Worm (Caenorhabditis elegans) whole organism, L4 larva: ENCODE data around the gene T24E12.12.

Source experiments
- F26F4.8 ChIP-seq: fragments of 200-800 bp; sonication (Bioruptor generic); conservative IDR thresholded peaks from 2 replicates; pipeline ENCODE4 v1.3.6; 2022; ENCODE audit warnings: missing genetic modification characterization, missing compliant biosample characterization
- F37D6.2 ChIP-seq: sonication (generic microtip); optimal IDR thresholded peaks from 2 replicates; lab custom pipeline; 2016; ENCODE audit warnings: mild to moderate bottlenecking, missing genetic modification characterization, missing compliant biosample characterization
- F49E8.2 ChIP-seq: sonication (generic microtip); optimal IDR thresholded peaks from 2 replicates; lab custom pipeline; 2016; ENCODE audit warnings: missing compliant biosample characterization, mild to moderate bottlenecking, missing genetic modification characterization, borderline replicate concordance
- R02D3.7 ChIP-seq: fragments of 150-350 bp; sonication (generic microtip); optimal IDR thresholded peaks from 3 replicates; lab custom pipeline; 2014; ENCODE audit warnings: missing biosample characterization, missing genetic modification characterization
- T26A8.4 ChIP-seq: fragments of 200-800 bp; sonication (Bioruptor generic); IDR thresholded peaks from 2 replicates; pipeline ENCODE4 v1.3.6; 2022; ENCODE audit warnings: missing genetic modification characterization, missing compliant biosample characterization
- Y105C5A.15 ChIP-seq: fragments of 200-800 bp; sonication (Bioruptor generic); IDR thresholded peaks from 2 replicates; pipeline ENCODE4 v1.3.6; 2022; ENCODE audit warnings: missing genetic modification characterization, missing compliant biosample characterization
- Y5F2A.4 ChIP-seq: fragments of 200-800 bp; sonication (Bioruptor generic); optimal IDR thresholded peaks from 2 replicates; lab custom pipeline; 2018; ENCODE audit warnings: mild to moderate bottlenecking, missing genetic modification characterization, missing compliant biosample characterization
- Y75B8A.6 ChIP-seq: fragments of 200-800 bp; sonication (Bioruptor generic); IDR thresholded peaks from 2 replicates; pipeline ENCODE4 v1.3.6; 2022; ENCODE audit warnings: missing genetic modification reagents, missing genetic modification characterization, missing compliant biosample characterization
- ama-1 ChIP-seq: fragments of 150-350 bp; optimal IDR thresholded peaks from 2 replicates; lab custom pipeline; 2014; ENCODE audit warnings: inconsistent platforms, mixed read lengths
- ceh-28 ChIP-seq: fragments of 150-350 bp; optimal IDR thresholded peaks from 2 replicates; lab custom pipeline; 2014; ENCODE audit warnings: missing biosample characterization, missing genetic modification reagents, missing genetic modification characterization
- ceh-32 ChIP-seq: sonication (generic microtip); optimal IDR thresholded peaks from 2 replicates; lab custom pipeline; 2016; ENCODE audit warnings: mild to moderate bottlenecking, missing genetic modification characterization, missing compliant biosample characterization; ENCODE audit not compliant: poor library complexity
- ceh-44 ChIP-seq: fragments of 200-800 bp; sonication (Bioruptor generic); IDR thresholded peaks from 2 replicates; pipeline ENCODE4 v1.3.6; 2022; ENCODE audit warnings: missing genetic modification reagents, missing genetic modification characterization, missing compliant biosample characterization
- ceh-62 ChIP-seq: sonication (generic microtip); optimal IDR thresholded peaks from 2 replicates; lab custom pipeline; 2017; ENCODE audit warnings: missing biosample characterization, missing genetic modification characterization
- dmd-6 ChIP-seq: fragments of 200-800 bp; sonication (Bioruptor generic); IDR thresholded peaks from 2 replicates; pipeline ENCODE4 v1.3.6; 2022; ENCODE audit warnings: missing genetic modification reagents, missing genetic modification characterization, missing compliant biosample characterization
- duxl-1 ChIP-seq: sonication (generic microtip); optimal IDR thresholded peaks from 2 replicates; lab custom pipeline; 2016; ENCODE audit warnings: mild to moderate bottlenecking, missing genetic modification characterization, moderate library complexity, missing compliant biosample characterization; ENCODE audit not compliant: poor library complexity
- dve-1 ChIP-seq: sonication (generic microtip); optimal IDR thresholded peaks from 2 replicates; lab custom pipeline; 2017; ENCODE audit warnings: antibody characterized with exemption, mild to moderate bottlenecking, missing genetic modification characterization, missing compliant biosample characterization; ENCODE audit not compliant: insufficient read depth
- lim-7 ChIP-seq: fragments of 200-800 bp; sonication (Bioruptor generic); IDR thresholded peaks from 2 replicates; pipeline ENCODE4 v1.3.6; 2022; ENCODE audit warnings: missing genetic modification characterization, missing compliant biosample characterization
- lin-1 ChIP-seq: fragments of 200-800 bp; sonication (Bioruptor generic); IDR thresholded peaks from 2 replicates; pipeline ENCODE4 v1.3.6; 2022; ENCODE audit warnings: missing genetic modification reagents, missing genetic modification characterization, missing compliant biosample characterization
- lin-13 ChIP-seq: fragments of 150-350 bp; optimal IDR thresholded peaks from 2 replicates; lab custom pipeline; 2014; ENCODE audit warnings: missing biosample characterization, missing genetic modification reagents, missing genetic modification characterization
- lin-15B ChIP-seq: fragments of 150-350 bp; sonication (generic microtip); optimal IDR thresholded peaks from 3 replicates; lab custom pipeline; 2014; ENCODE audit warnings: missing biosample characterization, missing genetic modification characterization
- lin-29 ChIP-seq: fragments of 200-800 bp; sonication (Bioruptor generic); IDR thresholded peaks from 2 replicates; pipeline ENCODE4 v1.3.6; 2022; ENCODE audit warnings: missing genetic modification reagents, missing genetic modification characterization, missing compliant biosample characterization
- lsy-2 ChIP-seq, 2 experiments: fragments of 150-350 bp in 1 of 2; sonication (generic microtip) in 1 of 2; optimal IDR thresholded peaks; 2 replicates each; lab custom pipeline; 2014 to 2017; ENCODE audit warnings: missing biosample characterization in 2 of 2, missing genetic modification characterization in 2 of 2
- madf-5 ChIP-seq, 2 experiments: fragments of 200-800 bp; sonication (Bioruptor generic); IDR thresholded peaks; 2 replicates each; pipeline ENCODE4 v1.3.6; 2022; ENCODE audit warnings: missing compliant biosample characterization in 2 of 2, missing genetic modification characterization in 2 of 2
- mdl-1 ChIP-seq, 2 experiments: fragments of 150-350 bp in 1 of 2; sonication (generic microtip) in 1 of 2; optimal IDR thresholded peaks; 2 replicates each; lab custom pipeline; 2014 to 2017; ENCODE audit warnings: missing biosample characterization in 2 of 2, missing genetic modification characterization in 2 of 2
- mes-2 ChIP-seq: sonication (generic microtip); optimal IDR thresholded peaks from 2 replicates; lab custom pipeline; 2016; ENCODE audit warnings: missing genotype, mild to moderate bottlenecking, missing genetic modification characterization, missing compliant biosample characterization; ENCODE audit not compliant: poor library complexity, severe bottlenecking
- mxl-3 ChIP-seq: fragments of 200-800 bp; sonication (Bioruptor generic); optimal IDR thresholded peaks from 2 replicates; lab custom pipeline; 2018; ENCODE audit warnings: mild to moderate bottlenecking, missing genetic modification characterization, missing compliant biosample characterization
- nhr-111 ChIP-seq: fragments of 200-800 bp; sonication (Bioruptor generic); optimal IDR thresholded peaks from 2 replicates; lab custom pipeline; 2018; ENCODE audit warnings: mild to moderate bottlenecking, missing genetic modification characterization, missing compliant biosample characterization
- nhr-25 ChIP-seq: sonication (generic microtip); optimal IDR thresholded peaks from 2 replicates; lab custom pipeline; 2017; ENCODE audit warnings: missing genetic modification characterization, mild to moderate bottlenecking, missing compliant biosample characterization, antibody characterized with exemption, moderate library complexity, borderline replicate concordance; ENCODE audit not compliant: insufficient read depth
- nhr-41 ChIP-seq: fragments of 200-800 bp; sonication (Bioruptor generic); IDR thresholded peaks from 2 replicates; pipeline ENCODE4 v1.3.6; 2022; ENCODE audit warnings: missing genetic modification reagents, missing genetic modification characterization, missing compliant biosample characterization
- nhr-77 ChIP-seq: fragments of 150-350 bp; optimal IDR thresholded peaks from 2 replicates; lab custom pipeline; 2014; ENCODE audit warnings: missing biosample characterization, missing genetic modification characterization
- rbr-2 ChIP-seq: sonication (generic microtip); optimal IDR thresholded peaks from 2 replicates; lab custom pipeline; 2016; ENCODE audit warnings: missing genotype, missing genetic modification characterization, missing compliant biosample characterization
- sdz-12 ChIP-seq: fragments of 200-800 bp; sonication (Bioruptor generic); optimal IDR thresholded peaks from 2 replicates; lab custom pipeline; 2018; ENCODE audit warnings: mild to moderate bottlenecking, missing genetic modification characterization, missing compliant biosample characterization
- set-16 ChIP-seq: fragments of 200-800 bp; sonication (Bioruptor generic); IDR thresholded peaks from 2 replicates; pipeline ENCODE4 v1.3.6; 2022; ENCODE audit warnings: missing genetic modification reagents, missing genetic modification characterization, missing compliant biosample characterization
- skn-1 ChIP-seq: fragments of 150-350 bp; optimal IDR thresholded peaks from 2 replicates; lab custom pipeline; 2014; ENCODE audit warnings: missing biosample characterization, missing genetic modification characterization
- snpc-1.2 ChIP-seq: fragments of 200-800 bp; sonication (Bioruptor generic); IDR thresholded peaks from 2 replicates; pipeline ENCODE4 v1.3.6; 2022; ENCODE audit warnings: missing genetic modification reagents, missing genetic modification characterization, missing compliant biosample characterization
- spr-3 ChIP-seq: fragments of 200-800 bp; sonication (Bioruptor generic); optimal IDR thresholded peaks from 2 replicates; lab custom pipeline; 2018; ENCODE audit warnings: mild to moderate bottlenecking, missing genetic modification characterization, missing compliant biosample characterization
- tag-97 ChIP-seq: fragments of 200-800 bp; sonication (Bioruptor generic); IDR thresholded peaks from 2 replicates; pipeline ENCODE4 v1.3.6; 2022; ENCODE audit warnings: missing genetic modification characterization, missing compliant biosample characterization
- unc-130 ChIP-seq: sonication (generic microtip); optimal IDR thresholded peaks from 2 replicates; lab custom pipeline; 2016; ENCODE audit warnings: missing genetic modification reagents, missing genetic modification characterization, missing compliant biosample characterization
- vab-7 ChIP-seq: fragments of 200-800 bp; sonication (Bioruptor generic); IDR thresholded peaks from 2 replicates; pipeline ENCODE4 v1.3.6; 2022; ENCODE audit warnings: missing genetic modification reagents, missing genetic modification characterization, missing compliant biosample characterization
- zag-1 ChIP-seq: fragments of 150-350 bp; optimal IDR thresholded peaks from 2 replicates; lab custom pipeline; 2014; ENCODE audit warnings: missing biosample characterization, missing genetic modification characterization
- zfp-2 ChIP-seq: sonication (generic microtip); optimal IDR thresholded peaks from 2 replicates; lab custom pipeline; 2016; ENCODE audit warnings: mild to moderate bottlenecking, missing genetic modification characterization, missing compliant biosample characterization
- zip-11 ChIP-seq: fragments of 200-800 bp; sonication (Bioruptor generic); IDR thresholded peaks from 2 replicates; pipeline ENCODE4 v1.3.6; 2022; ENCODE audit warnings: missing genetic modification characterization, missing compliant biosample characterization
- zip-2 ChIP-seq: fragments of 150-350 bp; optimal IDR thresholded peaks from 2 replicates; lab custom pipeline; 2014; ENCODE audit warnings: missing biosample characterization, missing genetic modification characterization

The T24E12.12 gene

ce11 chrII:3759010-3759409 lies at the start of gene T24E12.12:
T24E12.12 (plus strand) TSS chrII:3759290.
- TF ChIP-seq zfp-2 (tag; lab: Kevin White, UChicago) (no peak), snpc-1.2 (GFP tag; lab: Robert Waterston, UW) (no peak), mes-2 (tag; lab: Kevin White, UChicago) (no peak), F26F4.8 (no peak), zag-1 (tag; lab: Kevin White, UChicago) (no peak), sdz-12 (GFP tag; lab: Kevin White, UChicago) (no peak), nhr-77 (no peak)
- TF ChIP-seq, all 104 proteins: peak for 0

DNA sequence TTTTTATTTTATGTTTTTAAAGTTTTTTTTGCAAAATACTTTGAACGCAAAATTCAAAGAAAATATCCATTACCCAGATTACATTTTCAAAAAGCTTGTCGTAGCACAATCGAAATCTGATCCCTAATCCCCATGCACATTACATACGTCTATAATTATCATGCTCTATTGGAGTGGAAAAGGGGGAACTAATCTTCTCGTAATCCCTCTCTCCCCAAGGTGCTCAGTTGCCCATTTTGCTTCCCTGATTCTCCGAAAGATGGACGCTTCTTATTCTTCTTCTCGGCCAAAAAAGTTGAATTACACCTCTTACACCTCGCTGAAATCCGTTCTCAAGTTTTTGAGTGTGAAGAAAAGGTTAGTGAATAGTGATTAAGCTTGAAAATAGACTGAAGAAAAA lies 48.0 kb upstream of the T24E12.12 start, which contains the start of gene fbxc-53:
Gene fbxc-53, plus strand, starts transcription at position 245 of the 400 bp plus-strand sequence.
- TF ChIP-seq F49E8.2 (tag; lab: Kevin White, UChicago) (no peak), Y105C5A.15 (GFP tag; lab: Robert Waterston, UW) (no peak), nhr-25 (tag; lab: Kevin White, UChicago) (no peak), zip-2 (tag; lab: Kevin White, UChicago) (no peak), ceh-62 (tag; lab: Kevin White, UChicago) (no peak), tag-97 (GFP tag; lab: Robert Waterston, UW) (no peak), skn-1 (tag; lab: Kevin White, UChicago) (no peak), zip-11 (no peak)

DNA sequence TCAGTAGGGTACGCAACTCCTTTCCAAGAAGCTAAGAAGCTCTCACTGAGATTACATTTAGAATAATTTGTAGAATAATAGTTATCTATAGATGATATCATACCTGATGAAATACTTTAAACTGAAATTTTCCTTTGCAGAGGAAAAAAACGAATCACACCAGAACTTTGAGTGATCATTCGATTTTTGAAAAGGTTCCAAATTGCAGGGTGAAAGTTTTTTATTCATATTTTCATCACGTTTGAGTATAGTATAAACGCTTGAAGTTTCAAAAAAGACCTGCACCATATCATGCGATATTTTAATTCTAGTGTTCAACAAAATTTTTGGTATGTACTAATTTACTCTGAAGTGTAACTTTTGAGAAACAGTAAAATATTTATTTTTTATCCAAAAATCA lies 44.5 kb upstream of the T24E12.12 start, which contains the start of gene srh-100:
Gene srh-100, minus strand, starts transcription at position 101 of the 400 bp plus-strand sequence.
- no peak for TF ChIP-seq nhr-25 (tag; lab: Kevin White, UChicago)
- TF ChIP-seq Y5F2A.4 (GFP tag; lab: Kevin White, UChicago), result no peak
- no peak for TF ChIP-seq Y75B8A.6 (GFP tag; lab: Robert Waterston, UW)
- no peak for TF ChIP-seq nhr-41 (GFP tag; lab: Robert Waterston, UW)
- TF ChIP-seq F26F4.8, result no peak
- no peak for TF ChIP-seq set-16
- TF ChIP-seq lim-7 (GFP tag; lab: Robert Waterston, UW), result no peak
- no peak for TF ChIP-seq skn-1 (tag; lab: Kevin White, UChicago)
- TF ChIP-seq snpc-1.2 (GFP tag; lab: Robert Waterston, UW), result no peak
- TF ChIP-seq sdz-12 (GFP tag; lab: Kevin White, UChicago), result no peak
- no peak for TF ChIP-seq mxl-3 (GFP tag; lab: Kevin White, UChicago)
- no peak for TF ChIP-seq rbr-2
- TF ChIP-seq lin-13 (GFP tag; lab: Kevin White, UChicago), result no peak
- TF ChIP-seq madf-5 (GFP tag; IDR thresholded peaks at IDR 0.05; lab: Robert Waterston, UW), result no peak
- no peak for TF ChIP-seq mdl-1 (tag; optimal IDR thresholded peaks at IDR 0.05; lab: Kevin White, UChicago)
- no peak for TF ChIP-seq duxl-1 (tag; lab: Kevin White, UChicago)

DNA sequence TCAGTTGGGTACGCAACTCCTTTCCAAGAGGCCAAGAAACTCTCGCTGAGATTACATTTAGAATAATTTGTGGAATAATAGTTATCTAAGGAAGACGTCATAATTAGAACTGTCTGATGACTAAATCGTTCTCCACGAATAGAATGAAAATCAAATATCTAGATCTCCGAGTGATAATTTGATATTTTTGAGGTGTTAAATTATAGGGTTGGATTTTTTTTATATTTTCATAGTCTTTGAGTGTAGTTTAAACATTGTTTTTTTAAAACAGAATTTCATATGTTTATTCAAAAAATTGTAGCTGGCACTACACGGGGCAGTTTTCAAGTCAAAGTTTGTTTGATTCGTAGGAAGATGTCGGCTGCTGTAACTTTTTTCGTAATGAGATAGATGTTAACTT lies 42.6 kb upstream of the T24E12.12 start, which contains the start of gene srh-99:
Gene srh-99, minus strand, starts transcription at position 101 of the 400 bp plus-strand sequence.
- no peak for TF ChIP-seq lin-1 (GFP tag; lab: Robert Waterston, UW)
- TF ChIP-seq lin-15B (tag; lab: Kevin White, UChicago), result no peak
- TF ChIP-seq T26A8.4 (GFP tag; lab: Robert Waterston, UW), result no peak
- no peak for TF ChIP-seq lsy-2 (tag; optimal IDR thresholded peaks at IDR 0.05; lab: Kevin White, UChicago)
- no peak for TF ChIP-seq lin-29 (GFP tag; lab: Robert Waterston, UW)
- TF ChIP-seq dve-1 (tag; lab: Kevin White, UChicago), result no peak
- TF ChIP-seq mdl-1 (tag; optimal IDR thresholded peaks at IDR 0.05; lab: Kevin White, UChicago), result no peak
- no peak for TF ChIP-seq ceh-32 (tag; lab: Kevin White, UChicago)
- no peak for TF ChIP-seq ceh-44
- no peak for TF ChIP-seq spr-3
- no peak for TF ChIP-seq nhr-111 (GFP tag; lab: Kevin White, UChicago)
- TF ChIP-seq F37D6.2 (tag; lab: Kevin White, UChicago), result no peak
- TF ChIP-seq vab-7 (GFP tag; lab: Robert Waterston, UW), result no peak
- no peak for TF ChIP-seq unc-130 (GFP tag; lab: Kevin White, UChicago)
- no peak for TF ChIP-seq ceh-28 (tag; lab: Kevin White, UChicago)
- TF ChIP-seq ama-1 (lab: Kevin White, UChicago), result no peak
- TF ChIP-seq zip-2 (tag; lab: Kevin White, UChicago), result no peak
- TF ChIP-seq R02D3.7, result no peak
- no peak for TF ChIP-seq dmd-6
- no peak for TF ChIP-seq lin-13 (GFP tag; lab: Kevin White, UChicago)
